Worm (Caenorhabditis elegans) whole organism, L4/young adult: ENCODE data around the gene H03G16.1.
A peak's percentile ranks its signal among the peaks of the same experiment; 100 is the strongest.

ENCODE experiments used
- W03F9.2 ChIP-seq: fragments of 150-350 bp; optimal IDR thresholded peaks from 2 replicates; lab custom pipeline; 2014; ENCODE audit warnings: missing biosample characterization, missing genetic modification characterization
- dao-5 ChIP-seq: sonication (generic microtip); optimal IDR thresholded peaks from 2 replicates; lab custom pipeline; 2016; ENCODE audit warnings: missing genotype, missing genetic modification characterization, moderate library complexity, missing compliant biosample characterization
- him-1 ChIP-seq: sonication (generic microtip); optimal IDR thresholded peaks from 2 replicates; lab custom pipeline; 2016; ENCODE audit warnings: missing genotype, missing genetic modification reagents, missing genetic modification characterization, missing compliant biosample characterization

Gene H03G16.1

ce11 chrX:15036287-15036686 is 17.4 kb upstream of the H03G16.1 start:
- no peak for TF ChIP-seq W03F9.2 (tag; lab: Kevin White, UChicago)
- no peak for TF ChIP-seq dao-5 (tag; lab: Kevin White, UChicago)
- TF ChIP-seq him-1 = no peak

ce11 chrX:15039029-15039695 is 14.5 kb upstream of the H03G16.1 start:
- TF ChIP-seq W03F9.2 (tag; lab: Kevin White, UChicago) = no peak

ce11 chrX:15039696-15040212 is 13.9 kb upstream of the H03G16.1 start:
- no peak for TF ChIP-seq him-1
- TF ChIP-seq W03F9.2 (tag; lab: Kevin White, UChicago) = no peak
- TF ChIP-seq dao-5 (tag; lab: Kevin White, UChicago) = no peak

ce11 chrX:15040552-15041080 is 13.1 kb upstream of the H03G16.1 start, which contains the start of gene C18B12.4:
Gene C18B12.4, minus strand, starts transcription at chrX:15040602.
- peak; percentile 63 for TF ChIP-seq W03F9.2 (tag; lab: Kevin White, UChicago)
- no peak for TF ChIP-seq dao-5 (tag; lab: Kevin White, UChicago)

ce11 chrX:15041340-15041739 is 12.3 kb upstream of the H03G16.1 start:
- TF ChIP-seq him-1 (no peak), dao-5 (tag; lab: Kevin White, UChicago) (no peak), W03F9.2 (tag; lab: Kevin White, UChicago) (no peak)

ce11 chrX:15042549-15042948 is 11.1 kb upstream of the H03G16.1 start:
- TF ChIP-seq W03F9.2 (tag; lab: Kevin White, UChicago) (no peak), dao-5 (tag; lab: Kevin White, UChicago) (no peak), him-1 (no peak)

ce11 chrX:15045401-15045800 is 8.3 kb upstream of the H03G16.1 start:
- no peak for TF ChIP-seq him-1

ce11 chrX:15047541-15047940 is 6.1 kb upstream of the H03G16.1 start:
- TF ChIP-seq him-1 (no peak), W03F9.2 (tag; lab: Kevin White, UChicago) (no peak), dao-5 (tag; lab: Kevin White, UChicago) (no peak)

- no peak for TF ChIP-seq dao-5 (tag; lab: Kevin White, UChicago)
- TF ChIP-seq him-1 = no peak
- TF ChIP-seq W03F9.2 (tag; lab: Kevin White, UChicago) = no peak
Measured at ce11 chrX:15050006-15050405, 3.7 kb upstream of the H03G16.1 start.

- TF ChIP-seq him-1 (no peak), W03F9.2 (tag; lab: Kevin White, UChicago) (no peak)
Measured at ce11 chrX:15052385-15052784, 1.3 kb upstream of the H03G16.1 start, which contains the start of gene H03G16.6. Gene H03G16.6, plus strand, starts transcription at chrX:15052685.

- TF ChIP-seq W03F9.2 (tag; lab: Kevin White, UChicago) (no peak), him-1 (no peak), dao-5 (tag; lab: Kevin White, UChicago) (no peak)
Measured at ce11 chrX:15055914-15056313, 2.2 kb downstream of the H03G16.1 start, which contains the start of gene H03G16.7. Gene H03G16.7, minus strand, starts transcription at chrX:15056014.

- no peak for TF ChIP-seq him-1
- TF ChIP-seq W03F9.2 (tag; lab: Kevin White, UChicago) = no peak
- TF ChIP-seq dao-5 (tag; lab: Kevin White, UChicago) = no peak
Measured at ce11 chrX:15056737-15057136, 3.1 kb downstream of the H03G16.1 start, which contains the start of gene H03G16.5. Gene H03G16.5, minus strand, starts transcription at chrX:15056837.

ce11 chrX:15057900-15058299 is 4.2 kb downstream of the H03G16.1 start:
- TF ChIP-seq him-1 = no peak
- no peak for TF ChIP-seq dao-5 (tag; lab: Kevin White, UChicago)
- TF ChIP-seq W03F9.2 (tag; lab: Kevin White, UChicago) = no peak

- TF ChIP-seq him-1 (no peak), W03F9.2 (tag; lab: Kevin White, UChicago) (no peak), dao-5 (tag; lab: Kevin White, UChicago) (no peak)
Measured at ce11 chrX:15060303-15060702, 6.6 kb downstream of the H03G16.1 start, which contains the start of gene fbxa-96. Gene fbxa-96, minus strand, starts transcription at chrX:15060403.

- TF ChIP-seq W03F9.2 (tag; lab: Kevin White, UChicago) (no peak), him-1 (no peak), dao-5 (tag; lab: Kevin White, UChicago) (no peak)
Measured at ce11 chrX:15069242-15069641, 15.6 kb downstream of the H03G16.1 start, which contains the start of gene mam-6. Gene mam-6, minus strand, starts transcription at chrX:15069342.
